Fruit fly (Drosophila melanogaster) whole organism, adult: ENCODE measurements around the gene mon2.

ENCODE experiments used
- Hr96 ChIP-seq: fragments of 200-800 bp; sonication (Bioruptor generic); optimal IDR thresholded peaks from 2 replicates; lab custom pipeline; 2016; ENCODE audit warnings: missing biosample characterization, missing genetic modification characterization
- bab1 ChIP-seq: fragments of 200-800 bp; sonication (Bioruptor generic); optimal IDR thresholded peaks from 3 replicates; lab custom pipeline; 2019; ENCODE audit warnings: missing biosample characterization, mild to moderate bottlenecking, missing genetic modification characterization, moderate library complexity
- kay ChIP-seq: fragments of 200-800 bp; sonication (Bioruptor generic); peaks from one replicate; lab custom pipeline; 2016; ENCODE audit warnings: missing biosample characterization, missing genetic modification characterization, borderline replicate concordance
- toe ChIP-seq: fragments of 200-800 bp; sonication (Bioruptor generic); optimal IDR thresholded peaks from 2 replicates; lab custom pipeline; 2016; ENCODE audit warnings: missing biosample characterization, missing genetic modification characterization

DNA sequence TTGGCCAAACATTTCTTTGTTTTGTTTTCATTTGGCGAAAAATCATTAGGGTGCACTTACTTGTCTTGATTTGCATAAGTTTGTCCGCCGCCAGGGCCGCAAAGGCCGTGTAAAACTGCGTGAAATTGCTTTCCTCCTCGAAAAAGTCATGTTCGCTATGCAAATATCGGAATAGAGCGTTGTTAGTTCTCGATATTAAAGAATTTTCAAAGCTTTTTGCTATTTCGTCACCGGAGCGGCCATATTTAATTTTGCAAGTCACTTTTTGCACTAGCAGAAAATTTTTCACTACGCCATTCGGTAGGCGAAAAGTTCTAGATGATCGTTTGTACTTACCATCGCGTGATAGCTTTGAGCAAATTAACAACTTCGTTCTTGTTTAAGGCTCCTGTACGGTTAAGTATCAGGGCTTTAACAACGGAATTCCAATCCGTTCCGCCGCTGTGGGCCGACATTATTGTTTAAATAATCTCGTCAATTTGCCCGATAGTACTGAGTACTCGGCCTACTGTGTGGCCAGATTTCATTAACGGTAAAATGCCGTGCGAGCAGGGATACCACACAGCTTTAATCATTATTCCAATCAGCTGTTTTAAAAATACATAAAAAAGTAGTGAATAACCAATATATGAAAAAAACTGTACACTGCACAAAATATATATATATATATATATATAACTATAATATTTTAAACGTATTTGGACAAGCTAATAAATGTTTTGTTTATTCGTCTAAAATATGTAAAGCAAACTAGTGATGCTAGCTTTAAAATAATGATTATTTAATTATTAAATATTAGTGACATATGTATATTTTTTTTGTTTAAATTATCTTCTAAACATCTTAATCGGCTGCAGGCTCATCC lies 52.5 kb downstream of the mon2 start, which contains the start of gene poe:
- TF ChIP-seq kay (no peak), Hr96 (GFP tag; lab: Kevin White, UChicago) (no peak), bab1 (GFP tag; lab: Kevin White, UChicago) (peak; percentile 67), toe (GFP tag; lab: Kevin White, UChicago) (no peak)
